Fruit fly (Drosophila melanogaster): Measurements from ENCODE around the gene Ak3.

DNA sequence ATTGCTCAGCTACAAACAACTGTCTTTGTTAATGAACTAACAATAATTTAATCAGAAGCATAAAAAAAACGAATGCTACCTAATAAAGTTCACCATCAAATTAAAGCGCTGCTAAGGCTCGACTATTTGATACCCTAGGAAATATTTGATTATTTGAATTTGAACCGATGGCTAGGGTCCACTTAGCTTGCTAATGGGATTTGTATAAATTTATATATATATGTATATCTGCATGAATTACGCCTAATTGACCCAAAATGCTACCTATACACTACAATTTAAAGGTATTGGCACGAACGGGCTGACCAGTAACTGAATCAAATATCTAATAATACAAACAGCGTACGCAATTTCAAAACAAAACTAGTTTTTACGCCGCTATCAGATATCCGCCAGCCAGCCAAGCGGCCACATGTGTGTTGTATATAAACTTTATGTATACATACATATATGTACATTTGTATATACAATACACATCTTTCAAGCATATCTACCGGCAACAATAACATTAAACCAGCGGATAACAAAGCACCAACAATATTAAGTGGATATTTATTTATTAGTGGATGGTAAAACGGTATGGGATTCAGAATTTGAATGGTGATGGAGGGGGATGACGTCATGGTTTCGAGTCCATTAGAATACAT, 5.2 kb downstream of the Ak3 start:
- TF ChIP-seq h (optimal IDR thresholded peaks at IDR 0.05) (no peak), insv (optimal IDR thresholded peaks at IDR 0.05) (no peak), Sin3A (optimal IDR thresholded peaks at IDR 0.05) (no peak)
